Fruit fly (Drosophila melanogaster) Kc167 (cell line): ENCODE results near the gene CG6951.

Experiments
- Myc ChIP-seq: fragments of >200 bp; optimal IDR thresholded peaks from 2 replicates; lab custom pipeline; 2017; ENCODE audit warnings: missing external identifiers
- Sin3A ChIP-seq: fragments of >200 bp; optimal IDR thresholded peaks from 2 replicates; lab custom pipeline; 2018; ENCODE audit warnings: missing external identifiers
- h ChIP-seq: fragments of >200 bp; optimal IDR thresholded peaks from 3 replicates; lab custom pipeline; 2018; ENCODE audit warnings: missing external identifiers
- psq ChIP-seq: fragments of >200 bp; optimal IDR thresholded peaks from 2 replicates; lab custom pipeline; 2017; ENCODE audit warnings: missing external identifiers
- ttk ChIP-seq: sonication (Bioruptor generic); optimal IDR thresholded peaks from 2 replicates; lab custom pipeline; 2017; ENCODE audit warnings: missing external identifiers

dm6 chr3L:20241163-20241970, at the start of gene CG6951, which contains the start of gene CG17233:
- TF ChIP-seq psq (lab: Kevin White, UChicago), result no peak
- TF ChIP-seq h, result no peak
- no peak for TF ChIP-seq Sin3A (lab: Kevin White, UChicago)
- TF ChIP-seq Myc (lab: Kevin White, UChicago), result no peak
- TF ChIP-seq ttk (lab: Kevin White, UChicago), result no peak
